Fruit fly (Drosophila melanogaster) whole organism, embryonic: Measurements from ENCODE around the gene CG13404.
A peak's percentile ranks its signal among the peaks of the same experiment; 100 is the strongest.

Source experiments
- Ada2b ChIP-seq: fragments of 200-800 bp; sonication (Bioruptor generic); IDR thresholded peaks from 2 replicates; pipeline ENCODE4 v1.3.6; 2022; ENCODE audit warnings: missing biosample characterization, missing genetic modification characterization
- CG11247 ChIP-seq: fragments of 200-800 bp; sonication (Bioruptor generic); IDR thresholded peaks from 2 replicates; pipeline ENCODE4 v1.3.6; 2022; ENCODE audit warnings: missing biosample characterization, missing genetic modification characterization
- CG11696 ChIP-seq: fragments of 200-800 bp; sonication (Bioruptor generic); IDR thresholded peaks from 2 replicates; pipeline ENCODE4 v1.3.6; 2022; ENCODE audit warnings: missing biosample characterization, missing genetic modification characterization
- CG13624 ChIP-seq: fragments of 200-800 bp; sonication (Bioruptor generic); optimal IDR thresholded peaks from 2 replicates; lab custom pipeline; 2016; ENCODE audit warnings: missing biosample characterization, missing genetic modification characterization
- CG14441 ChIP-seq: fragments of 200-800 bp; sonication (Bioruptor generic); IDR thresholded peaks from 2 replicates; pipeline ENCODE4 v1.3.6; 2022; ENCODE audit warnings: missing biosample characterization, missing genetic modification characterization
- CG14710 ChIP-seq: fragments of 200-800 bp; sonication (Bioruptor generic); optimal IDR thresholded peaks from 3 replicates; lab custom pipeline; 2019; ENCODE audit warnings: missing biosample characterization, mild to moderate bottlenecking, missing genetic modification characterization, moderate library complexity
- CG14965 ChIP-seq: fragments of 200-800 bp; sonication (Bioruptor generic); optimal IDR thresholded peaks from 2 replicates; lab custom pipeline; 2016; ENCODE audit warnings: missing biosample characterization, missing genetic modification characterization, borderline replicate concordance
- CG15269 ChIP-seq: fragments of 200-800 bp; sonication (Bioruptor generic); optimal IDR thresholded peaks from 2 replicates; lab custom pipeline; 2018; ENCODE audit warnings: missing biosample characterization, mild to moderate bottlenecking, missing genetic modification characterization, moderate library complexity
- CG1647 ChIP-seq: fragments of 200-800 bp; sonication (Bioruptor generic); optimal IDR thresholded peaks from 3 replicates; lab custom pipeline; 2016; ENCODE audit warnings: missing biosample characterization, missing genetic modification characterization
- CG17802 ChIP-seq: fragments of 200-800 bp; sonication (Bioruptor generic); optimal IDR thresholded peaks from 2 replicates; lab custom pipeline; 2018; ENCODE audit warnings: missing biosample characterization, mild to moderate bottlenecking, missing genetic modification characterization, moderate library complexity
- CG5180 ChIP-seq: fragments of 200-800 bp; sonication (Bioruptor generic); optimal IDR thresholded peaks from 3 replicates; lab custom pipeline; 2017; ENCODE audit warnings: missing biosample characterization, missing genetic modification characterization, mild to moderate bottlenecking, moderate library complexity, missing genetic modification reagents
- CG6813 ChIP-seq: fragments of 200-800 bp; sonication (Bioruptor generic); optimal IDR thresholded peaks from 2 replicates; lab custom pipeline; 2017; ENCODE audit warnings: missing biosample characterization, missing genetic modification characterization, mild to moderate bottlenecking, moderate library complexity, missing genetic modification reagents
- CG7963 ChIP-seq: fragments of 200-800 bp; sonication (Bioruptor generic); IDR thresholded peaks from 3 replicates; pipeline ENCODE4 v1.3.6; 2022; ENCODE audit warnings: missing biosample characterization, missing genetic modification characterization; ENCODE audit not compliant: partially characterized antibody
- D ChIP-seq, 2 experiments: fragments of 200-800 bp in 1 of 2; fragments of >200 bp in 1 of 2; sonication (Bioruptor generic) in 1 of 2; optimal IDR thresholded peaks; 2 replicates in 1 of 2; 3 replicates in 1 of 2; lab custom pipeline; 2017; ENCODE audit warnings: mild to moderate bottlenecking in 1 of 2, missing biosample characterization in 1 of 2, missing genetic modification characterization in 1 of 2, missing genetic modification reagents in 1 of 2
- HLH4C ChIP-seq: fragments of 200-800 bp; sonication (Bioruptor generic); IDR thresholded peaks from 3 replicates; pipeline ENCODE4 v1.3.6; 2022; ENCODE audit warnings: missing biosample characterization, missing genetic modification characterization; ENCODE audit not compliant: partially characterized antibody
- Kr ChIP-seq: fragments of 200-800 bp; sonication (Bioruptor generic); optimal IDR thresholded peaks from 2 replicates; lab custom pipeline; 2017; ENCODE audit warnings: missing biosample characterization, mild to moderate bottlenecking, missing genetic modification characterization
- Lhr ChIP-seq: fragments of 200-800 bp; sonication (Bioruptor generic); optimal IDR thresholded peaks from 3 replicates; lab custom pipeline; 2017; ENCODE audit warnings: mild to moderate bottlenecking, missing biosample characterization, missing genetic modification reagents, missing genetic modification characterization
- Lim3 ChIP-seq: fragments of 200-800 bp; sonication (Bioruptor generic); IDR thresholded peaks from 2 replicates; pipeline ENCODE4 v1.3.6; 2022; ENCODE audit warnings: missing biosample characterization, missing genetic modification characterization
- NFAT ChIP-seq: fragments of 200-800 bp; sonication (Bioruptor generic); IDR thresholded peaks from 2 replicates; pipeline ENCODE4 v1.3.6; 2022; ENCODE audit warnings: missing biosample characterization, missing genetic modification characterization
- Ravus ChIP-seq: fragments of 200-800 bp; sonication (Bioruptor generic); IDR thresholded peaks from 2 replicates; pipeline ENCODE4 v1.3.6; 2022; ENCODE audit warnings: missing biosample characterization, missing genetic modification characterization
- Rx ChIP-seq: fragments of 200-800 bp; sonication (Bioruptor generic); IDR thresholded peaks from 2 replicates; pipeline ENCODE4 v1.3.6; 2022; ENCODE audit warnings: missing biosample characterization, missing genetic modification characterization
- Ssrp ChIP-seq: fragments of 200-800 bp; sonication (Bioruptor generic); optimal IDR thresholded peaks from 2 replicates; lab custom pipeline; 2018; ENCODE audit warnings: missing biosample characterization, mild to moderate bottlenecking, missing genetic modification characterization, moderate library complexity
- Taf1 ChIP-seq: fragments of 200-800 bp; sonication (Bioruptor generic); IDR thresholded peaks from 2 replicates; pipeline ENCODE4 v1.3.6; 2022; ENCODE audit warnings: missing biosample characterization, missing genetic modification characterization
- YL-1 ChIP-seq: fragments of 200-800 bp; sonication (Bioruptor generic); optimal IDR thresholded peaks from 3 replicates; lab custom pipeline; 2017; ENCODE audit warnings: missing biosample characterization, mild to moderate bottlenecking, missing genetic modification characterization
- ac ChIP-seq: fragments of 200-800 bp; sonication (Bioruptor generic); optimal IDR thresholded peaks from 3 replicates; lab custom pipeline; 2017; ENCODE audit warnings: missing biosample characterization, mild to moderate bottlenecking, missing genetic modification characterization
- al ChIP-seq: fragments of 200-800 bp; sonication (Bioruptor generic); IDR thresholded peaks from 2 replicates; pipeline ENCODE4 v1.3.6; 2022; ENCODE audit warnings: missing biosample characterization, missing genetic modification characterization
- ato ChIP-seq: fragments of 200-800 bp; sonication (Bioruptor generic); IDR thresholded peaks from 2 replicates; pipeline ENCODE4 v1.3.6; 2022; ENCODE audit warnings: missing biosample characterization, missing genetic modification characterization; ENCODE audit not compliant: partially characterized antibody
- cad ChIP-seq: fragments of >200 bp; optimal IDR thresholded peaks from 2 replicates; lab custom pipeline; 2017; ENCODE audit warnings: missing biosample characterization, missing genetic modification characterization
- cato ChIP-seq: fragments of 200-800 bp; sonication (Bioruptor generic); optimal IDR thresholded peaks from 2 replicates; lab custom pipeline; 2016; ENCODE audit warnings: missing biosample characterization, missing genetic modification characterization, borderline replicate concordance
- chinmo ChIP-seq: fragments of 200-800 bp; sonication (Bioruptor generic); IDR thresholded peaks from 4 replicates; pipeline ENCODE4 v1.3.6; 2022; ENCODE audit warnings: missing biosample characterization, missing genetic modification characterization; ENCODE audit not compliant: partially characterized antibody
- disco-r ChIP-seq: fragments of 200-800 bp; sonication (Bioruptor generic); optimal IDR thresholded peaks from 2 replicates; lab custom pipeline; 2016; ENCODE audit warnings: missing biosample characterization, missing genetic modification characterization
- dpn ChIP-seq, 2 experiments: fragments of 200-800 bp; sonication (Bioruptor generic); optimal IDR thresholded peaks; 3 replicates each; lab custom pipeline; 2016; ENCODE audit warnings: missing biosample characterization in 2 of 2, missing genetic modification characterization in 2 of 2
- ftz-f1 ChIP-seq: fragments of 200-800 bp; sonication (Bioruptor generic); optimal IDR thresholded peaks from 2 replicates; lab custom pipeline; 2016; ENCODE audit warnings: missing biosample characterization, missing genetic modification characterization
- grn ChIP-seq: fragments of 200-800 bp; sonication (Bioruptor generic); optimal IDR thresholded peaks from 3 replicates; lab custom pipeline; 2017; ENCODE audit warnings: missing biosample characterization, missing genetic modification characterization
- gsb ChIP-seq: fragments of 200-800 bp; sonication (Bioruptor generic); IDR thresholded peaks from 2 replicates; pipeline ENCODE4 v1.3.6; 2022; ENCODE audit warnings: missing biosample characterization, missing genetic modification characterization
- gt ChIP-seq: fragments of 200-800 bp; sonication (Bioruptor generic); IDR thresholded peaks from 2 replicates; pipeline ENCODE4 v1.3.6; 2022; ENCODE audit warnings: missing biosample characterization, missing genetic modification characterization
- hth ChIP-seq: fragments of >200 bp; optimal IDR thresholded peaks from 2 replicates; lab custom pipeline; 2017; ENCODE audit warnings: inconsistent platforms
- ind ChIP-seq: fragments of 200-800 bp; sonication (Bioruptor generic); optimal IDR thresholded peaks from 3 replicates; lab custom pipeline; 2016; ENCODE audit warnings: missing biosample characterization, missing genetic modification characterization
- jigr1 ChIP-seq: fragments of 200-800 bp; sonication (Bioruptor generic); IDR thresholded peaks from 3 replicates; pipeline ENCODE4 v1.3.6; 2022; ENCODE audit warnings: missing biosample characterization, missing genetic modification characterization
- kah ChIP-seq: fragments of 200-800 bp; sonication (Bioruptor generic); optimal IDR thresholded peaks from 2 replicates; lab custom pipeline; 2018; ENCODE audit warnings: missing biosample characterization, mild to moderate bottlenecking, missing genetic modification characterization
- ken ChIP-seq: fragments of 200-800 bp; sonication (Bioruptor generic); IDR thresholded peaks from 3 replicates; pipeline ENCODE4 v1.3.6; 2022; ENCODE audit warnings: missing biosample characterization, missing genetic modification characterization
- nmo ChIP-seq: fragments of 200-800 bp; sonication (Bioruptor generic); optimal IDR thresholded peaks from 2 replicates; lab custom pipeline; 2018; ENCODE audit warnings: missing biosample characterization, mild to moderate bottlenecking, missing genetic modification characterization, moderate library complexity
- odd ChIP-seq: fragments of 200-800 bp; sonication (Bioruptor generic); optimal IDR thresholded peaks from 2 replicates; lab custom pipeline; 2017; ENCODE audit warnings: missing biosample characterization, mild to moderate bottlenecking, missing genetic modification characterization
- pnt ChIP-seq: fragments of 200-800 bp; sonication (Bioruptor generic); optimal IDR thresholded peaks from 3 replicates; lab custom pipeline; 2016; ENCODE audit warnings: missing biosample characterization, missing genetic modification characterization
- sens ChIP-seq: fragments of 200-800 bp; sonication (Bioruptor generic); peaks from one replicate; lab custom pipeline; 2016; ENCODE audit warnings: missing biosample characterization, missing genetic modification characterization
- so ChIP-seq: fragments of 200-800 bp; sonication (Bioruptor generic); IDR thresholded peaks from 3 replicates; pipeline ENCODE4 v1.3.6; 2022; ENCODE audit warnings: missing biosample characterization, missing genetic modification characterization
- sug ChIP-seq: fragments of 200-800 bp; optimal IDR thresholded peaks from 2 replicates; lab custom pipeline; 2019; ENCODE audit warnings: missing biosample characterization, mild to moderate bottlenecking, missing genetic modification characterization, moderate library complexity
- ttk ChIP-seq: fragments of 200-800 bp; sonication (Bioruptor generic); IDR thresholded peaks from 2 replicates; pipeline ENCODE4 v2.1.2; 2022; ENCODE audit warnings: missing biosample characterization, missing genetic modification characterization
- wdn ChIP-seq: fragments of 200-800 bp; sonication (Bioruptor generic); IDR thresholded peaks from 2 replicates; pipeline ENCODE4 v1.3.6; 2022; ENCODE audit warnings: missing biosample characterization, missing genetic modification characterization
- yki ChIP-seq: fragments of >200 bp; optimal IDR thresholded peaks from 3 replicates; lab custom pipeline; 2018
- z ChIP-seq: fragments of 200-800 bp; sonication (Bioruptor generic); IDR thresholded peaks from 3 replicates; pipeline ENCODE4 v1.3.6; 2022; ENCODE audit warnings: missing biosample characterization, missing genetic modification characterization

CG13404 gene

dm6 chrX:14237873-14238394 is 28.1 kb downstream of the CG13404 start, which contains the start of the genes Fbxl4 and Dus2 (continued):
- no peak; the same call in 1 of the 2 replicates for TF ChIP-seq ato (GFP tag; lab: Robert Waterston, UW)
- peak; percentile 88 for TF ChIP-seq cato (GFP tag; lab: Kevin White, UChicago)
- TF ChIP-seq Lhr (GFP tag; lab: Kevin White, UChicago), result peak; percentile 76
- TF ChIP-seq Ravus (GFP tag; lab: Robert Waterston, UW), result peak; percentile 72
- peak; percentile 70 for TF ChIP-seq CG5180 (GFP tag; lab: Kevin White, UChicago)
- peak; percentile 91 for TF ChIP-seq ttk (GFP tag; lab: Robert Waterston, UW)
- peak; percentile 81 for TF ChIP-seq al (GFP tag; lab: Robert Waterston, UW)
- peak; percentile 61; the same call in 1 of the 2 replicates for TF ChIP-seq Lim3 (GFP tag; lab: Robert Waterston, UW)
- TF ChIP-seq CG13624 (GFP tag; lab: Kevin White, UChicago), result peak; percentile 93
- TF ChIP-seq sens (GFP tag; lab: Kevin White, UChicago), result peak; percentile 98
- TF ChIP-seq gsb, result peak; percentile 80
- peak; percentile 45 for TF ChIP-seq ac
- peak; percentile 65 for TF ChIP-seq kah (GFP tag; lab: Kevin White, UChicago)
- TF ChIP-seq D (optimal IDR thresholded peaks at IDR 0.05; lab: Kevin White, UChicago), result no peak
- TF ChIP-seq D (GFP tag; optimal IDR thresholded peaks at IDR 0.05; lab: Kevin White, UChicago), result peak; percentile 87
- peak; percentile 94 for TF ChIP-seq CG14710
- no peak for TF ChIP-seq chinmo
- peak; percentile 88 for TF ChIP-seq so (GFP tag; lab: Robert Waterston, UW)
- peak; percentile 77 for TF ChIP-seq CG17802 (tag; lab: Kevin White, UChicago)
- TF ChIP-seq CG1647 (GFP tag; lab: Kevin White, UChicago), result peak; percentile 90
- peak; percentile 74 for TF ChIP-seq CG11696 (GFP tag; lab: Robert Waterston, UW)
- TF ChIP-seq CG14965, result peak; percentile 23
- TF ChIP-seq disco-r (GFP tag; lab: Kevin White, UChicago), result peak; percentile 81
- TF ChIP-seq ind (GFP tag; lab: Kevin White, UChicago), result peak; percentile 94
- TF ChIP-seq CG7963 (GFP tag; lab: Robert Waterston, UW), result no peak; the same call in 2 of the 3 replicates
- TF ChIP-seq jigr1 (GFP tag; lab: Robert Waterston, UW), result peak; percentile 76
- TF ChIP-seq wdn, result peak; percentile 88
- TF ChIP-seq cad, result no peak
- TF ChIP-seq NFAT, result peak; percentile 94
- no peak for TF ChIP-seq z
- peak; percentile 51 for TF ChIP-seq ftz-f1 (GFP tag; lab: Kevin White, UChicago)
- peak; percentile 74; the same call in 1 of the 2 replicates for TF ChIP-seq Taf1 (GFP tag; lab: Robert Waterston, UW)
- peak; percentile 91 for TF ChIP-seq CG14441
- TF ChIP-seq sug (tag; lab: Kevin White, UChicago), result peak; percentile 90
- peak; percentile 90 for TF ChIP-seq CG11247 (GFP tag; lab: Robert Waterston, UW)
- TF ChIP-seq pnt, result peak; percentile 94
- TF ChIP-seq CG15269 (tag; lab: Kevin White, UChicago), result peak; percentile 88
- peak; percentile 81 for TF ChIP-seq YL-1 (GFP tag; lab: Kevin White, UChicago)
- TF ChIP-seq Ada2b (GFP tag; lab: Robert Waterston, UW), result peak; percentile 94
- TF ChIP-seq odd (GFP tag; lab: Kevin White, UChicago), result peak; percentile 72
- peak; percentile 95 for TF ChIP-seq nmo (GFP tag; lab: Kevin White, UChicago)
- peak; percentile 89 for TF ChIP-seq gt (GFP tag; lab: Robert Waterston, UW)
- no peak for TF ChIP-seq hth (lab: Kevin White, UChicago)
- no peak for TF ChIP-seq Kr (GFP tag; lab: Kevin White, UChicago)
- no peak for TF ChIP-seq grn (GFP tag; lab: Kevin White, UChicago)
- TF ChIP-seq Rx (GFP tag; lab: Robert Waterston, UW), result peak; percentile 89
- TF ChIP-seq Ssrp, result peak; percentile 92
- TF ChIP-seq CG6813 (GFP tag; lab: Kevin White, UChicago), result peak; percentile 76
- TF ChIP-seq ken, result peak; percentile 96
- TF ChIP-seq yki, result no peak
- peak; percentile 92 for TF ChIP-seq dpn (GFP tag; optimal IDR thresholded peaks at IDR 0.05; lab: Kevin White, UChicago)
- peak; percentile 60; the same call in 2 of the 3 replicates for TF ChIP-seq HLH4C (GFP tag; lab: Robert Waterston, UW)
